Worm (Caenorhabditis elegans) whole organism, early embryonic: ENCODE data around the gene irld-1.

ENCODE experiments used
- aly-1 ChIP-seq: sonication (generic microtip); optimal IDR thresholded peaks from 2 replicates; lab custom pipeline; 2016; ENCODE audit warnings: missing genetic modification characterization, missing compliant biosample characterization
- ama-1 ChIP-seq: fragments of 150-350 bp; optimal IDR thresholded peaks from 2 replicates; lab custom pipeline; 2014
- ceh-36 ChIP-seq: sonication (generic microtip); optimal IDR thresholded peaks from 2 replicates; lab custom pipeline; 2016; ENCODE audit warnings: missing genetic modification characterization, inconsistent platforms, missing compliant biosample characterization
- ets-7 ChIP-seq: sonication (generic microtip); optimal IDR thresholded peaks from 2 replicates; lab custom pipeline; 2016; ENCODE audit warnings: missing genotype, missing genetic modification characterization, missing compliant biosample characterization
- flt-1 ChIP-seq: fragments of 200-800 bp; sonication (Bioruptor generic); IDR thresholded peaks from 2 replicates; pipeline ENCODE4 v1.3.6; 2022; ENCODE audit warnings: missing genetic modification characterization, missing compliant biosample characterization
- hmbx-1 ChIP-seq: sonication (generic microtip); optimal IDR thresholded peaks from 2 replicates; lab custom pipeline; 2016; ENCODE audit warnings: mild to moderate bottlenecking, missing genetic modification characterization, missing compliant biosample characterization
- hmg-4 ChIP-seq: fragments of 200-800 bp; sonication (Bioruptor generic); optimal IDR thresholded peaks from 2 replicates; lab custom pipeline; 2018; ENCODE audit warnings: mild to moderate bottlenecking, missing genetic modification characterization, missing compliant biosample characterization
- hnd-1 ChIP-seq: sonication (generic microtip); optimal IDR thresholded peaks from 2 replicates; lab custom pipeline; 2016; ENCODE audit warnings: missing genetic modification characterization, missing compliant biosample characterization
- scrt-1 ChIP-seq: fragments of 200-800 bp; sonication (Bioruptor generic); IDR thresholded peaks from 2 replicates; pipeline ENCODE4 v1.3.6; 2022; ENCODE audit warnings: missing genetic modification characterization, missing compliant biosample characterization
- sea-1 ChIP-seq: fragments of 200-800 bp; sonication (Bioruptor generic); conservative IDR thresholded peaks from 2 replicates; pipeline ENCODE4 v1.3.6; 2022; ENCODE audit warnings: missing genetic modification characterization, missing compliant biosample characterization
- tbx-37 ChIP-seq: fragments of 200-800 bp; sonication (Bioruptor generic); conservative IDR thresholded peaks from 2 replicates; pipeline ENCODE4 v1.3.6; 2022; ENCODE audit warnings: missing genetic modification reagents, missing genetic modification characterization, missing compliant biosample characterization
- tra-4 ChIP-seq: sonication (generic microtip); optimal IDR thresholded peaks from 2 replicates; lab custom pipeline; 2017; ENCODE audit warnings: missing genetic modification characterization, missing compliant biosample characterization

- TF ChIP-seq hmg-4 (GFP tag; lab: Kevin White, UChicago), result no peak
- TF ChIP-seq ets-7 (tag; lab: Kevin White, UChicago), result no peak
- no peak for TF ChIP-seq flt-1 (GFP tag; lab: Robert Waterston, UW)
- TF ChIP-seq hnd-1 (tag; lab: Kevin White, UChicago), result no peak
- no peak for TF ChIP-seq aly-1
- TF ChIP-seq sea-1 (GFP tag; lab: Robert Waterston, UW), result no peak
- TF ChIP-seq hmbx-1, result no peak
- TF ChIP-seq ama-1, result no peak
- no peak for TF ChIP-seq ceh-36 (tag; lab: Kevin White, UChicago)
- TF ChIP-seq tra-4 (tag; lab: Kevin White, UChicago), result no peak
- no peak for TF ChIP-seq tbx-37 (GFP tag; lab: Robert Waterston, UW)
- no peak for TF ChIP-seq scrt-1 (GFP tag; lab: Robert Waterston, UW)
These were observed 40.6 kb upstream of the irld-1 start, which contains the start of gene F47D2.11 for ce11 chrV:4295920-4296319.
